Worm (Caenorhabditis elegans) whole organism, late embryonic: ENCODE measurements around the gene lact-4.

Experiments used
- C08G9.2 ChIP-seq: sonication (generic microtip); optimal IDR thresholded peaks from 2 replicates; lab custom pipeline; 2016; ENCODE audit warnings: mild to moderate bottlenecking, missing genetic modification characterization, moderate library complexity, missing compliant biosample characterization
- T23F11.4 ChIP-seq: fragments of 200-800 bp; sonication (Bioruptor generic); optimal IDR thresholded peaks from 2 replicates; lab custom pipeline; 2018; ENCODE audit warnings: mild to moderate bottlenecking, missing genetic modification characterization, missing compliant biosample characterization
- ahr-1 ChIP-seq: sonication (generic microtip); optimal IDR thresholded peaks from 2 replicates; lab custom pipeline; 2016; ENCODE audit warnings: missing genetic modification characterization, missing compliant biosample characterization
- ama-1 ChIP-seq: fragments of 150-350 bp; optimal IDR thresholded peaks from 2 replicates; lab custom pipeline; 2014
- ceh-18 ChIP-seq: sonication (generic microtip); optimal IDR thresholded peaks from 2 replicates; lab custom pipeline; 2016; ENCODE audit warnings: missing genetic modification characterization, missing compliant biosample characterization
- ceh-19 ChIP-seq: fragments of 200-800 bp; sonication (Bioruptor generic); optimal IDR thresholded peaks from 2 replicates; lab custom pipeline; 2018; ENCODE audit warnings: mild to moderate bottlenecking, missing genetic modification characterization, missing compliant biosample characterization
- ceh-2 ChIP-seq: sonication (generic microtip); optimal IDR thresholded peaks from 2 replicates; lab custom pipeline; 2016; ENCODE audit warnings: missing genotype, missing genetic modification characterization, missing compliant biosample characterization
- ceh-24 ChIP-seq: sonication (generic microtip); optimal IDR thresholded peaks from 2 replicates; lab custom pipeline; 2016; ENCODE audit warnings: mild to moderate bottlenecking, missing genetic modification characterization, missing compliant biosample characterization
- ceh-45 ChIP-seq: fragments of 200-800 bp; sonication (Bioruptor generic); IDR thresholded peaks from 2 replicates; pipeline ENCODE4 v1.3.6; 2022; ENCODE audit warnings: missing genetic modification reagents, missing genetic modification characterization, missing compliant biosample characterization
- ceh-6 ChIP-seq: fragments of 200-800 bp; sonication (Bioruptor generic); optimal IDR thresholded peaks from 2 replicates; lab custom pipeline; 2018; ENCODE audit warnings: mild to moderate bottlenecking, missing genetic modification characterization, missing compliant biosample characterization
- ceh-9 ChIP-seq: sonication (generic microtip); optimal IDR thresholded peaks from 2 replicates; lab custom pipeline; 2016; ENCODE audit warnings: mild to moderate bottlenecking, missing genetic modification characterization, inconsistent platforms, missing compliant biosample characterization
- che-1 ChIP-seq: sonication (generic microtip); optimal IDR thresholded peaks from 2 replicates; lab custom pipeline; 2016; ENCODE audit warnings: mild to moderate bottlenecking, missing genetic modification characterization, missing compliant biosample characterization
- dve-1 ChIP-seq: sonication (generic microtip); optimal IDR thresholded peaks from 2 replicates; lab custom pipeline; 2017; ENCODE audit warnings: antibody characterized with exemption, mild to moderate bottlenecking, missing genetic modification characterization, missing compliant biosample characterization
- ets-4 ChIP-seq: sonication (generic microtip); optimal IDR thresholded peaks from 2 replicates; lab custom pipeline; 2016; ENCODE audit warnings: missing genetic modification characterization, missing compliant biosample characterization
- eyg-1 ChIP-seq: sonication (generic microtip); optimal IDR thresholded peaks from 2 replicates; lab custom pipeline; 2016; ENCODE audit warnings: missing genotype, missing genetic modification characterization, missing compliant biosample characterization
- fax-1 ChIP-seq: sonication (generic microtip); optimal IDR thresholded peaks from 2 replicates; lab custom pipeline; 2016; ENCODE audit warnings: missing genotype, missing genetic modification characterization, missing compliant biosample characterization
- gmeb-2 ChIP-seq: sonication (generic microtip); optimal IDR thresholded peaks from 2 replicates; lab custom pipeline; 2016; ENCODE audit warnings: missing genetic modification characterization, inconsistent platforms, missing compliant biosample characterization
- hlh-13 ChIP-seq: fragments of 200-800 bp; sonication (Bioruptor generic); optimal IDR thresholded peaks from 2 replicates; lab custom pipeline; 2018; ENCODE audit warnings: mild to moderate bottlenecking, missing genetic modification characterization, missing compliant biosample characterization
- hlh-30 ChIP-seq: sonication (generic microtip); optimal IDR thresholded peaks from 2 replicates; lab custom pipeline; 2017; ENCODE audit warnings: antibody characterized with exemption, missing genetic modification characterization, missing compliant biosample characterization; ENCODE audit not compliant: insufficient read depth
- lim-6 ChIP-seq: sonication (generic microtip); optimal IDR thresholded peaks from 2 replicates; lab custom pipeline; 2016; ENCODE audit warnings: missing genetic modification characterization, missing compliant biosample characterization
- lin-11 ChIP-seq: fragments of 200-800 bp; sonication (Bioruptor generic); optimal IDR thresholded peaks from 2 replicates; lab custom pipeline; 2018; ENCODE audit warnings: mild to moderate bottlenecking, missing genetic modification characterization, missing compliant biosample characterization
- mec-3 ChIP-seq: sonication (generic microtip); optimal IDR thresholded peaks from 2 replicates; lab custom pipeline; 2016; ENCODE audit warnings: borderline replicate concordance, missing genetic modification characterization, missing compliant biosample characterization
- nfya-1 ChIP-seq: sonication (generic microtip); optimal IDR thresholded peaks from 2 replicates; lab custom pipeline; 2017; ENCODE audit warnings: missing genetic modification characterization, mild to moderate bottlenecking, missing compliant biosample characterization, antibody characterized with exemption, moderate library complexity
- nhr-11 ChIP-seq: fragments of 150-350 bp; optimal IDR thresholded peaks from 2 replicates; lab custom pipeline; 2014; ENCODE audit warnings: missing biosample characterization, missing genetic modification characterization
- odd-2 ChIP-seq: sonication (generic microtip); optimal IDR thresholded peaks from 2 replicates; lab custom pipeline; 2017; ENCODE audit warnings: antibody characterized with exemption, mild to moderate bottlenecking, missing genetic modification characterization, missing compliant biosample characterization
- pat-9 ChIP-seq: fragments of 200-800 bp; sonication (Bioruptor generic); optimal IDR thresholded peaks from 2 replicates; lab custom pipeline; 2018; ENCODE audit warnings: mild to moderate bottlenecking, missing genetic modification characterization, moderate library complexity, missing compliant biosample characterization
- pha-2 ChIP-seq: sonication (generic microtip); optimal IDR thresholded peaks from 2 replicates; lab custom pipeline; 2017; ENCODE audit warnings: mild to moderate bottlenecking, missing genetic modification characterization, missing compliant biosample characterization
- pqm-1 ChIP-seq: sonication (generic microtip); optimal IDR thresholded peaks from 2 replicates; lab custom pipeline; 2016; ENCODE audit warnings: missing genetic modification characterization, missing compliant biosample characterization
- ref-2 ChIP-seq: sonication (generic microtip); optimal IDR thresholded peaks from 2 replicates; lab custom pipeline; 2016; ENCODE audit warnings: missing genetic modification characterization, missing compliant biosample characterization
- rnt-1 ChIP-seq: sonication (generic microtip); optimal IDR thresholded peaks from 2 replicates; lab custom pipeline; 2016; ENCODE audit warnings: missing genetic modification characterization, missing compliant biosample characterization
- sox-4 ChIP-seq: sonication (generic microtip); optimal IDR thresholded peaks from 2 replicates; lab custom pipeline; 2017; ENCODE audit warnings: mild to moderate bottlenecking, missing genetic modification characterization, inconsistent platforms, missing compliant biosample characterization
- syd-9 ChIP-seq: sonication (generic microtip); optimal IDR thresholded peaks from 2 replicates; lab custom pipeline; 2016; ENCODE audit warnings: mild to moderate bottlenecking, missing genetic modification characterization, moderate library complexity, missing compliant biosample characterization
- tbx-2 ChIP-seq: sonication (generic microtip); optimal IDR thresholded peaks from 2 replicates; lab custom pipeline; 2016; ENCODE audit warnings: missing genetic modification characterization, missing compliant biosample characterization
- tbx-7 ChIP-seq: sonication (generic microtip); optimal IDR thresholded peaks from 2 replicates; lab custom pipeline; 2016; ENCODE audit warnings: missing genotype, missing genetic modification characterization, missing compliant biosample characterization
- unc-3 ChIP-seq, 2 experiments: fragments of 200-800 bp in 1 of 2; sonication (Bioruptor generic) in 1 of 2; sonication (generic microtip) in 1 of 2; conservative IDR thresholded peaks in 1 of 2; optimal IDR thresholded peaks in 1 of 2; 2 replicates each; pipeline versions ENCODE4 v1.3.6 to Lab custom; 2016 to 2022; ENCODE audit warnings: missing compliant biosample characterization in 2 of 2, missing genetic modification characterization in 2 of 2, missing genetic modification reagents in 1 of 2
- unc-86 ChIP-seq: sonication (generic microtip); optimal IDR thresholded peaks from 2 replicates; lab custom pipeline; 2016; ENCODE audit warnings: missing genetic modification characterization, missing compliant biosample characterization
- zip-5 ChIP-seq: sonication (generic microtip); optimal IDR thresholded peaks from 2 replicates; lab custom pipeline; 2016; ENCODE audit warnings: missing genetic modification characterization, missing compliant biosample characterization

Gene lact-4

DNA sequence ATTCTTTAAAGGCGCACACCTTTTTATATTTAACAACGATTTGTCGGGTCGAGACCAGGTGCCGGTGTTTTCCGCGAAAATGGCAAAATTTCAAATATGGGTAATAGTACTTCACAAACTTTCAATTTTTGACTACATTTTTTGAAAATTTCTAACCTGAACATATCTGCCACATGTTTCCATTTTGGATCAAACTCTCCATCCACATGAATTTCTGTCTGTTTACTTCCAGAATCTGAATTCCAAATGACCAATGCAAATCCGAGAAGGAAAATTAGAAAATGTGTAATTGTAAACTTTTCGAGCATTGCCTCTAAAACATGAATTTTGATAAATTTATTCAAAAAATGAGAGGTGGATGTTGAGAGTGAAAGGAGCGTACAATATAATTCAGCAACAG lies at the start of gene lact-4:
lact-4 (minus strand) TSS at position 313 of the 400 bp plus-strand sequence.
- TF ChIP-seq pat-9 (tag; lab: Kevin White, UChicago) (no peak), lin-11 (tag; lab: Kevin White, UChicago) (no peak), ceh-2 (tag; lab: Kevin White, UChicago) (no peak), ref-2 (tag; lab: Kevin White, UChicago) (no peak), unc-3 (GFP tag; conservative IDR thresholded peaks at IDR 0.05; lab: Robert Waterston, UW) (no peak), unc-3 (tag; optimal IDR thresholded peaks at IDR 0.05; lab: Kevin White, UChicago) (no peak), ceh-45 (GFP tag; lab: Robert Waterston, UW) (no peak), hlh-30 (tag; lab: Kevin White, UChicago) (no peak), rnt-1 (no peak), hlh-13 (GFP tag; lab: Kevin White, UChicago) (no peak), dve-1 (tag; lab: Kevin White, UChicago) (no peak), syd-9 (tag; lab: Kevin White, UChicago) (no peak), gmeb-2 (tag; lab: Kevin White, UChicago) (no peak), ahr-1 (tag; lab: Kevin White, UChicago) (no peak), zip-5 (no peak), tbx-7 (no peak), che-1 (no peak), mec-3 (tag; lab: Kevin White, UChicago) (no peak), nhr-11 (no peak), ceh-19 (GFP tag; lab: Kevin White, UChicago) (no peak)

DNA sequence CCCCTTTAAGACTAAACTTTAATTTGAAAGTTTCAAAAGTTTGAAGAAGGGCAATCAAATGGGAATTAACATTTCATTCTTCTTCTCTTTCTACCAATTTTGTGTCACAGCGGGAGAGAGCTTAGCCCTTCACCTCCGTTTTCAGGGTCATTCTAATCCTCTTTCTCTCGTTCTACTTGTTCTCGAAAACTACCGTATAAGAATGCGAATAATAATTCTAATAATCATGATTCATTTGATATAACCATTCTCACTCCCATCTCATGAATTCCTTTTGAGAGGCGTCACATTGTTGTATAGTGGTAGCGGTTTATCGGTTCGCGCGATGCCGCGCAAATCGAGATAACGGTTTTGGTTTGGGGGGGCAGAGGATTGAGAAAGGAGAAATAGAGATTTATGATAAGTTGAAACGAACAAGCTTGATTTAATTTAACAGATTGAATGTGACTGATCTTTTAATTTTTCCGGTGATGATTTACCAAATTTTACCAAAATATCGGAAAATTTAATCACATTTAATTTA lies 49.0 kb upstream of the lact-4 start:
- TF ChIP-seq tbx-2 (tag; lab: Kevin White, UChicago) (no peak), pqm-1 (tag; lab: Kevin White, UChicago) (no peak), odd-2 (no peak), ceh-24 (tag; lab: Kevin White, UChicago) (no peak), rnt-1 (peak; percentile 2), ref-2 (tag; lab: Kevin White, UChicago) (peak; percentile 13), ceh-6 (GFP tag; lab: Kevin White, UChicago) (no peak), pha-2 (tag; lab: Kevin White, UChicago) (no peak)

DNA sequence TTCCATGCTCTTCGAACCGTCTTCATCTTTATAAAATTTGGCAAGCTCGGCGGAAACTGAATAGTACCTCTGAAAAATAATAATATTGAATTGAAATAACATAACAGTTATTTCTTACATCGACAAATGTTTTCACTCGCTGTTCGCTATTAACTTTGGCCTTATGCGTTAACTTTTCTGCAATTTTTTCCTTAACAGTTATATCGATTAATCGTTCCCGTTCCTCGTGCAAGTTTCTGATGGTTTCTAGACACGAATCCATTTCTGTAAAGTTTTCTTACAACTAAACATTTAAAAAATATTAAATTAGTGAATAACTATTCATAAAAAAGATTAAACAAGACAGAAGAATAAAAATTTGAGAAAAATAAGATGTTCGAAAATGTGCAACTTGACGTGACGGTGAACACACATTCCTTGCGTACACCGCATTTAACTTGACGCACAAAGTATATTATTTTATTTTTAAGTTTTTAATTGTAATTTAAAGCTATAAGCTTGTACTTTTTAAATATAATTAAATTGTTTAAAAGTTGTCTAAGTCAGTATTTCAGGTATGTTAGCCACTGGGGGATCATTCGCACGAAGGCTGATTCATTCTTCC lies 45.0 kb upstream of the lact-4 start, which contains the start of the genes prp-9 and mrps-18B:
prp-9 (minus strand) TSS at position 264 of the 604 bp plus-strand sequence.
mrps-18B (plus strand) TSS at position 549 of the 604 bp plus-strand sequence.
- no peak for TF ChIP-seq rnt-1
- TF ChIP-seq ceh-18: no peak
- TF ChIP-seq fax-1 (tag; lab: Kevin White, UChicago): no peak
- TF ChIP-seq C08G9.2 (tag; lab: Kevin White, UChicago): no peak
- no peak for TF ChIP-seq lim-6 (tag; lab: Kevin White, UChicago)
- no peak for TF ChIP-seq unc-86 (tag; lab: Kevin White, UChicago)
- TF ChIP-seq ets-4: no peak
- no peak for TF ChIP-seq sox-4 (tag; lab: Kevin White, UChicago)
- no peak for TF ChIP-seq tbx-7
- TF ChIP-seq T23F11.4 (GFP tag; lab: Kevin White, UChicago): no peak
- no peak for TF ChIP-seq eyg-1 (tag; lab: Kevin White, UChicago)
- TF ChIP-seq nfya-1 (tag; lab: Kevin White, UChicago): no peak
- no peak for TF ChIP-seq ama-1 (lab: Kevin White, UChicago)
- no peak for TF ChIP-seq hlh-13 (GFP tag; lab: Kevin White, UChicago)
- no peak for TF ChIP-seq tbx-2 (tag; lab: Kevin White, UChicago)
- no peak for TF ChIP-seq odd-2
- TF ChIP-seq pha-2 (tag; lab: Kevin White, UChicago): no peak
- TF ChIP-seq ceh-9: no peak
